Fruit fly (Drosophila melanogaster) whole organism, embryonic: ENCODE data around the gene Pif1.

ENCODE experiments used
- ATbp ChIP-seq: fragments of 200-800 bp; sonication (Bioruptor generic); optimal IDR thresholded peaks from 2 replicates; lab custom pipeline; 2017; ENCODE audit warnings: missing biosample characterization, mild to moderate bottlenecking, missing genetic modification characterization, missing genetic modification reagents
- Abd-B ChIP-seq: fragments of 200-800 bp; sonication (Bioruptor generic); optimal IDR thresholded peaks from 2 replicates; lab custom pipeline; 2018; ENCODE audit warnings: missing biosample characterization, mild to moderate bottlenecking, missing genetic modification characterization, moderate library complexity
- Ada2b ChIP-seq: fragments of 200-800 bp; sonication (Bioruptor generic); IDR thresholded peaks from 2 replicates; pipeline ENCODE4 v1.3.6; 2022; ENCODE audit warnings: missing biosample characterization, missing genetic modification characterization
- Awh ChIP-seq: fragments of 200-800 bp; sonication (Bioruptor generic); IDR thresholded peaks from 2 replicates; pipeline ENCODE4, ENCODE4 v1.3.6; 2022; ENCODE audit warnings: missing biosample characterization, missing genetic modification characterization
- Bdp1 ChIP-seq: fragments of 200-800 bp; sonication (Bioruptor generic); optimal IDR thresholded peaks from 3 replicates; lab custom pipeline; 2016; ENCODE audit warnings: missing biosample characterization, missing genetic modification characterization
- BtbVII ChIP-seq: fragments of 200-800 bp; sonication (Bioruptor generic); optimal IDR thresholded peaks from 3 replicates; lab custom pipeline; 2017; ENCODE audit warnings: missing biosample characterization, mild to moderate bottlenecking, missing genetic modification characterization
- CG10321 ChIP-seq: fragments of 200-800 bp; sonication (Bioruptor generic); IDR thresholded peaks from 2 replicates; pipeline ENCODE4 v1.3.6; 2022; ENCODE audit warnings: missing biosample characterization, missing genetic modification characterization
- CG11696 ChIP-seq: fragments of 200-800 bp; sonication (Bioruptor generic); IDR thresholded peaks from 2 replicates; pipeline ENCODE4 v1.3.6; 2022; ENCODE audit warnings: missing biosample characterization, missing genetic modification characterization
- CG12299 ChIP-seq: fragments of 200-800 bp; sonication (Bioruptor generic); optimal IDR thresholded peaks from 2 replicates; lab custom pipeline; 2018; ENCODE audit warnings: missing biosample characterization, mild to moderate bottlenecking, missing genetic modification characterization
- CG17385 ChIP-seq: fragments of 200-800 bp; sonication (Bioruptor generic); optimal IDR thresholded peaks from 3 replicates; lab custom pipeline; 2018; ENCODE audit warnings: missing biosample characterization, mild to moderate bottlenecking, missing genetic modification characterization
- CG17568 ChIP-seq: fragments of 200-800 bp; sonication (Bioruptor generic); optimal IDR thresholded peaks from 2 replicates; lab custom pipeline; 2018; ENCODE audit warnings: missing biosample characterization, mild to moderate bottlenecking, missing genetic modification characterization, moderate library complexity
- CG33213 ChIP-seq: fragments of 200-800 bp; sonication (Bioruptor generic); optimal IDR thresholded peaks from 3 replicates; lab custom pipeline; 2016; ENCODE audit warnings: missing biosample characterization, missing genetic modification characterization
- CG7839 ChIP-seq: fragments of 200-800 bp; sonication (Bioruptor generic); optimal IDR thresholded peaks from 3 replicates; lab custom pipeline; 2018; ENCODE audit warnings: missing biosample characterization, mild to moderate bottlenecking, missing genetic modification characterization, moderate library complexity
- CoRest ChIP-seq: fragments of 200-800 bp; sonication (Bioruptor generic); optimal IDR thresholded peaks from 3 replicates; lab custom pipeline; 2018; ENCODE audit warnings: missing biosample characterization, mild to moderate bottlenecking, missing genetic modification characterization, moderate library complexity
- D ChIP-seq, 2 experiments: fragments of 200-800 bp in 1 of 2; fragments of >200 bp in 1 of 2; sonication (Bioruptor generic) in 1 of 2; optimal IDR thresholded peaks; 2 replicates in 1 of 2; 3 replicates in 1 of 2; lab custom pipeline; 2017; ENCODE audit warnings: mild to moderate bottlenecking in 1 of 2, missing biosample characterization in 1 of 2, missing genetic modification characterization in 1 of 2, missing genetic modification reagents in 1 of 2
- D19B ChIP-seq: fragments of 200-800 bp; sonication (Bioruptor generic); optimal IDR thresholded peaks from 2 replicates; lab custom pipeline; 2017; ENCODE audit warnings: missing biosample characterization, mild to moderate bottlenecking, missing genetic modification characterization
- Doc3 ChIP-seq: fragments of 200-800 bp; sonication (Bioruptor generic); IDR thresholded peaks from 3 replicates; pipeline ENCODE4 v1.3.6; 2022; ENCODE audit warnings: missing biosample characterization, missing genetic modification characterization; ENCODE audit not compliant: partially characterized antibody
- Dref ChIP-seq: fragments of 200-800 bp; sonication (Bioruptor generic); IDR thresholded peaks from 2 replicates; pipeline ENCODE4 v1.3.6; 2022; ENCODE audit warnings: missing biosample characterization, missing genetic modification characterization
- Hr3 ChIP-seq: fragments of 200-800 bp; sonication (Bioruptor generic); optimal IDR thresholded peaks from 3 replicates; lab custom pipeline; 2016; ENCODE audit warnings: missing biosample characterization, missing genetic modification characterization
- Hr39 ChIP-seq: fragments of >200 bp; optimal IDR thresholded peaks from 2 replicates; lab custom pipeline; 2017
- Lpt ChIP-seq: fragments of >200 bp; optimal IDR thresholded peaks from 2 replicates; lab custom pipeline; 2018; ENCODE audit warnings: missing biosample characterization, missing genetic modification characterization
- Neu2 ChIP-seq: fragments of 200-800 bp; sonication (Bioruptor generic); optimal IDR thresholded peaks from 3 replicates; lab custom pipeline; 2016; ENCODE audit warnings: missing biosample characterization, missing genetic modification characterization, borderline replicate concordance
- Nf-YA ChIP-seq: fragments of 200-800 bp; sonication (Bioruptor generic); IDR thresholded peaks from 2 replicates; pipeline ENCODE4 v1.3.6; 2022; ENCODE audit warnings: missing biosample characterization, missing genetic modification characterization
- Oli ChIP-seq: fragments of 200-800 bp; sonication (Bioruptor generic); optimal IDR thresholded peaks from 2 replicates; lab custom pipeline; 2018; ENCODE audit warnings: missing biosample characterization, mild to moderate bottlenecking, missing genetic modification characterization, moderate library complexity
- Vsx1 ChIP-seq: fragments of 200-800 bp; sonication (Bioruptor generic); optimal IDR thresholded peaks from 2 replicates; lab custom pipeline; 2017; ENCODE audit warnings: missing biosample characterization, mild to moderate bottlenecking, missing genetic modification characterization, missing genetic modification reagents
- Xbp1 ChIP-seq: fragments of 200-800 bp; sonication (Bioruptor generic); optimal IDR thresholded peaks from 3 replicates; lab custom pipeline; 2016; ENCODE audit warnings: missing biosample characterization, mild to moderate bottlenecking, missing genetic modification characterization
- cg ChIP-seq: fragments of 200-800 bp; sonication (Bioruptor generic); optimal IDR thresholded peaks from 3 replicates; lab custom pipeline; 2019; ENCODE audit warnings: missing biosample characterization, mild to moderate bottlenecking, missing genetic modification characterization, moderate library complexity
- ci ChIP-seq: fragments of 200-800 bp; sonication (Bioruptor generic); IDR thresholded peaks from 3 replicates; pipeline ENCODE4 v1.3.6; 2022; ENCODE audit warnings: missing biosample characterization, missing genetic modification characterization
- danr ChIP-seq: fragments of 200-800 bp; sonication (Bioruptor generic); IDR thresholded peaks from 2 replicates; pipeline ENCODE4 v1.3.6; 2022; ENCODE audit warnings: missing biosample characterization, missing genetic modification characterization
- dysf ChIP-seq: fragments of 200-800 bp; sonication (Bioruptor generic); IDR thresholded peaks from 3 replicates; pipeline ENCODE4 v1.3.6; 2022; ENCODE audit warnings: missing biosample characterization, missing genetic modification characterization
- emc ChIP-seq: fragments of 200-800 bp; sonication (Bioruptor generic); optimal IDR thresholded peaks from 2 replicates; lab custom pipeline; 2016; ENCODE audit warnings: missing biosample characterization, missing genetic modification characterization
- gfzf ChIP-seq: fragments of 200-800 bp; sonication (Bioruptor generic); optimal IDR thresholded peaks from 2 replicates; lab custom pipeline; 2016; ENCODE audit warnings: missing biosample characterization, mild to moderate bottlenecking, missing genetic modification characterization, moderate library complexity
- inv ChIP-seq: fragments of 200-800 bp; sonication (Bioruptor generic); IDR thresholded peaks from 2 replicates; pipeline ENCODE4 v1.3.6; 2022; ENCODE audit warnings: missing biosample characterization, missing genetic modification characterization; ENCODE audit not compliant: partially characterized antibody
- jing ChIP-seq: fragments of 200-800 bp; sonication (Bioruptor generic); optimal IDR thresholded peaks from 2 replicates; lab custom pipeline; 2018; ENCODE audit warnings: missing biosample characterization, mild to moderate bottlenecking, missing genetic modification characterization
- lola ChIP-seq, 3 experiments: fragments of >200 bp in 2 of 3; fragments of 200-800 bp in 1 of 3; sonication (Bioruptor generic) in 1 of 3; optimal IDR thresholded peaks; 2 replicates each; lab custom pipeline; 2017 to 2019; ENCODE audit warnings: missing biosample characterization in 3 of 3, missing genetic modification characterization in 3 of 3, mild to moderate bottlenecking in 1 of 3, moderate library complexity in 1 of 3
- mld ChIP-seq: fragments of 200-800 bp; sonication (Bioruptor generic); IDR thresholded peaks from 3 replicates; pipeline ENCODE4 v1.3.6; 2022; ENCODE audit warnings: missing biosample characterization, missing genetic modification characterization; ENCODE audit not compliant: partially characterized antibody
- nerfin-1 ChIP-seq: fragments of 200-800 bp; sonication (Bioruptor generic); optimal IDR thresholded peaks from 3 replicates; lab custom pipeline; 2019; ENCODE audit warnings: missing biosample characterization, mild to moderate bottlenecking, missing genetic modification characterization, moderate library complexity
- nerfin-2 ChIP-seq: fragments of 200-800 bp; sonication (Bioruptor generic); IDR thresholded peaks from 2 replicates; pipeline ENCODE4 v1.3.6; 2022; ENCODE audit warnings: missing biosample characterization, missing genetic modification characterization; ENCODE audit not compliant: partially characterized antibody
- p53 ChIP-seq: fragments of 200-800 bp; sonication (Bioruptor generic); optimal IDR thresholded peaks from 2 replicates; lab custom pipeline; 2016; ENCODE audit warnings: missing biosample characterization, missing genetic modification characterization
- pfk ChIP-seq: fragments of 200-800 bp; sonication (Bioruptor generic); optimal IDR thresholded peaks from 2 replicates; lab custom pipeline; 2018; ENCODE audit warnings: missing biosample characterization, mild to moderate bottlenecking, missing genetic modification characterization, moderate library complexity
- phol ChIP-seq: fragments of 200-800 bp; sonication (Bioruptor generic); optimal IDR thresholded peaks from 3 replicates; lab custom pipeline; 2018; ENCODE audit warnings: missing biosample characterization, mild to moderate bottlenecking, missing genetic modification characterization, moderate library complexity
- pzg ChIP-seq: fragments of 200-800 bp; sonication (Bioruptor generic); optimal IDR thresholded peaks from 3 replicates; lab custom pipeline; 2018; ENCODE audit warnings: missing biosample characterization, mild to moderate bottlenecking, missing genetic modification characterization, moderate library complexity
- sens ChIP-seq: fragments of 200-800 bp; sonication (Bioruptor generic); peaks from one replicate; lab custom pipeline; 2016; ENCODE audit warnings: missing biosample characterization, missing genetic modification characterization
- seq ChIP-seq: fragments of 200-800 bp; sonication (Bioruptor generic); IDR thresholded peaks from 2 replicates; pipeline ENCODE4 v1.3.6; 2022; ENCODE audit warnings: missing biosample characterization, missing genetic modification characterization
- sima ChIP-seq: fragments of 200-800 bp; sonication (Bioruptor generic); optimal IDR thresholded peaks from 2 replicates; lab custom pipeline; 2016; ENCODE audit warnings: missing biosample characterization, missing genetic modification characterization
- tx ChIP-seq: fragments of 200-800 bp; sonication (Bioruptor generic); optimal IDR thresholded peaks from 2 replicates; lab custom pipeline; 2016; ENCODE audit warnings: missing biosample characterization, missing genetic modification characterization
- unc-4 ChIP-seq: fragments of 200-800 bp; sonication (Bioruptor generic); IDR thresholded peaks from 2 replicates; pipeline ENCODE4 v1.3.6; 2022; ENCODE audit warnings: missing biosample characterization, missing genetic modification characterization; ENCODE audit not compliant: partially characterized antibody
- zen2 ChIP-seq: fragments of 200-800 bp; sonication (Bioruptor generic); IDR thresholded peaks from 3 replicates; pipeline ENCODE4 v1.3.6; 2022; ENCODE audit warnings: missing biosample characterization, missing genetic modification characterization; ENCODE audit not compliant: partially characterized antibody
- zf30C ChIP-seq: fragments of 200-800 bp; sonication (Bioruptor generic); optimal IDR thresholded peaks from 3 replicates; lab custom pipeline; 2018; ENCODE audit warnings: missing biosample characterization, mild to moderate bottlenecking, missing genetic modification characterization
- zfh2 ChIP-seq: fragments of 200-800 bp; sonication (Bioruptor generic); optimal IDR thresholded peaks from 2 replicates; lab custom pipeline; 2016; ENCODE audit warnings: missing biosample characterization, missing genetic modification characterization

Gene Pif1

DNA sequence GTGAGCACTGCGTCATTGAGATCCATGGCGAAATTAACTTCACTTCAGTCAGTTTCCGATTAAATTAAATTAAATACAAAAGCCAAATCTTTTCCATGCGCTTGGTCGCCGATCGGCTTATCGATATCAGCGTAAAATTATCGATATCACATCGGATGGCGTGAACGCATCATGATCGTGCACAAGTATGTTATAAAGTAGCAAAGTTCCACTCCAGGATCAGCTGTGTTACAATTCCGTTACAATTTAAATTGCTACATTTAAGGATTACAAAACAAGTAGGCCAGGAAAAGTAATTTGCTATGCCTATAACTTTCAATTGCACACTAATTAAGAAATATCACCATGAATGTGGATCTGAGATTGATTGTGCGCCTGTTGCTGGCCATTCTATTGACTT is at the start of gene Pif1, which contains the start of gene CG31776 (continued):
- no peak for TF ChIP-seq CG10321 (GFP tag; lab: Robert Waterston, UW)
- no peak for TF ChIP-seq D19B (GFP tag; lab: Kevin White, UChicago)
- peak; percentile 32 for TF ChIP-seq CG33213 (GFP tag; lab: Kevin White, UChicago)
- peak; percentile 68 for TF ChIP-seq sens
- TF ChIP-seq Neu2 (GFP tag; lab: Kevin White, UChicago), result no peak
- no peak for TF ChIP-seq Hr39 (lab: Kevin White, UChicago)
- no peak for TF ChIP-seq nerfin-1 (tag; lab: Kevin White, UChicago)
- TF ChIP-seq CG12299 (tag; lab: Kevin White, UChicago), result no peak
- TF ChIP-seq Nf-YA, result no peak
- TF ChIP-seq CG17385 (GFP tag; lab: Kevin White, UChicago), result no peak
- TF ChIP-seq CG7839 (tag; lab: Kevin White, UChicago), result no peak
- no peak for TF ChIP-seq Bdp1
- TF ChIP-seq zf30C (GFP tag; lab: Kevin White, UChicago), result no peak
- TF ChIP-seq lola (GFP tag; optimal IDR thresholded peaks at IDR 0.05; lab: Kevin White, UChicago), result no peak
- TF ChIP-seq danr (GFP tag; lab: Robert Waterston, UW), result no peak
- TF ChIP-seq CG11696, result no peak
- TF ChIP-seq Abd-B, result no peak
- no peak for TF ChIP-seq Xbp1
- TF ChIP-seq CoRest (tag; lab: Kevin White, UChicago), result no peak
- TF ChIP-seq dysf (GFP tag; lab: Robert Waterston, UW), result no peak
- no peak for TF ChIP-seq Oli
- peak; percentile 70 for TF ChIP-seq unc-4 (GFP tag; lab: Robert Waterston, UW)
- TF ChIP-seq emc, result no peak
- TF ChIP-seq mld (GFP tag; lab: Robert Waterston, UW), result 0 out of 3 replicates have a peak, but pooled peaks have one; percentile 22
- no peak for TF ChIP-seq tx
- TF ChIP-seq zen2 (GFP tag; lab: Robert Waterston, UW), result peak; percentile 92
- no peak for TF ChIP-seq D (optimal IDR thresholded peaks at IDR 0.05; lab: Kevin White, UChicago)
- no peak for TF ChIP-seq D (GFP tag; optimal IDR thresholded peaks at IDR 0.05; lab: Kevin White, UChicago)
- TF ChIP-seq Lpt (GFP tag; lab: Kevin White, UChicago), result no peak
- no peak for TF ChIP-seq ci (GFP tag; lab: Robert Waterston, UW)
- no peak for TF ChIP-seq BtbVII (GFP tag; lab: Kevin White, UChicago)
- peak; percentile 68 for TF ChIP-seq inv (GFP tag; lab: Robert Waterston, UW)
- no peak for TF ChIP-seq sima (GFP tag; lab: Kevin White, UChicago)
- TF ChIP-seq gfzf, result peak; percentile 55
- no peak for TF ChIP-seq ATbp
- no peak for TF ChIP-seq Ada2b
- TF ChIP-seq jing (GFP tag; lab: Kevin White, UChicago), result no peak
- no peak for TF ChIP-seq seq (GFP tag; lab: Robert Waterston, UW)
- TF ChIP-seq p53, result peak; percentile 9
- no peak for TF ChIP-seq pfk (GFP tag; lab: Kevin White, UChicago)
- TF ChIP-seq Dref (GFP tag; lab: Robert Waterston, UW), result peak; percentile 97
- no peak for TF ChIP-seq Vsx1 (GFP tag; lab: Kevin White, UChicago)
- TF ChIP-seq CG17568 (GFP tag; lab: Kevin White, UChicago), result no peak
- TF ChIP-seq Doc3 (GFP tag; lab: Robert Waterston, UW), result peak; percentile 76
- TF ChIP-seq nerfin-2 (GFP tag; lab: Robert Waterston, UW), result peak; percentile 83
- no peak for TF ChIP-seq zfh2 (GFP tag; lab: Kevin White, UChicago)
- TF ChIP-seq Awh (GFP tag; lab: Robert Waterston, UW), result no peak
- peak; percentile 38 for TF ChIP-seq phol (tag; lab: Kevin White, UChicago)
- TF ChIP-seq pzg (GFP tag; lab: Kevin White, UChicago), result peak; percentile 88
- no peak for TF ChIP-seq cg (GFP tag; lab: Kevin White, UChicago)
- no peak for TF ChIP-seq Hr3 (GFP tag; lab: Kevin White, UChicago)
